Worm (Caenorhabditis elegans): Measurements from ENCODE around the gene ztf-14.

ztf-14 gene

DNA sequence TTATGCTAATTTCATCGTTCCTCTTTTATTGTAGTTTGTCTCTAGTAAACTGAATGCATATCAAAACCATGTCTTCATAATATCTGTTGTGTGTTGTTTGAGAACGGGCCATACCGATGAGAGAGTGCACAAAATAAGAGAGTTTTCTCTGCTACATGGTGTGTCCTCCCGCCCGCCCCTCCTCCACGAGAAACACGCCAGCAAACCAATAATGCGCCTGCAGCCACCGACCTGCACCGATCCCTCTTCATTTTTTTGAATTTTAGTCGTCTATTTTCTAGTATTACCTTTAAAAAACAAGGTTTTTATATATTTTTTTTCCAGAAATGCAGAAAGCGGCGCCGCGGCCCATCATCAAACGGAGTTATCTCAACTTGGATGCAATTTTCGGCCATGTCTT is 15.6 kb upstream of the ztf-14 start, which contains the start of gene gfi-3 (continued):
- TF ChIP-seq nhr-90 (tag; optimal IDR thresholded peaks at IDR 0.05; ENCODE audit: poor library complexity) (peak; percentile 88), isw-1 (GFP tag; IDR thresholded peaks at IDR 0.05) (peak; percentile 64), nhr-12 (tag; optimal IDR thresholded peaks at IDR 0.05) (no peak), nhr-76 (tag; optimal IDR thresholded peaks at IDR 0.05) (no peak), hlh-4 (tag; optimal IDR thresholded peaks at IDR 0.05) (no peak), irx-1 (tag; optimal IDR thresholded peaks at IDR 0.05) (peak; percentile 72), lin-14 (GFP tag; optimal IDR thresholded peaks at IDR 0.05) (peak; percentile 94), hlh-17 (GFP tag; optimal IDR thresholded peaks at IDR 0.05; ENCODE audit: borderline replicate concordance) (no peak), ztf-11 (tag; optimal IDR thresholded peaks at IDR 0.05) (peak in 1 of 2 experiments; percentile 71), nhr-237 (tag; optimal IDR thresholded peaks at IDR 0.05) (no peak), unc-86 (tag; optimal IDR thresholded peaks at IDR 0.05) (peak; percentile 73), dpl-1 (GFP tag; optimal IDR thresholded peaks at IDR 0.05) (peak; percentile 68 to 79 (median 74)), pqm-1 (tag; optimal IDR thresholded peaks at IDR 0.05) (no peak), vab-15 (tag; optimal IDR thresholded peaks at IDR 0.05) (no peak), sup-37 (GFP tag; optimal IDR thresholded peaks at IDR 0.05) (peak; percentile 57), snu-23 (GFP tag; optimal IDR thresholded peaks at IDR 0.05) (peak; percentile 88), lin-15B (tag; optimal IDR thresholded peaks at IDR 0.05) (peak; percentile 43), nhr-20 (tag; optimal IDR thresholded peaks at IDR 0.05) (peak; percentile 91), unc-30 (tag; optimal IDR thresholded peaks at IDR 0.05) (no peak), ceh-82 (tag; optimal IDR thresholded peaks at IDR 0.05) (peak; percentile 73 to 80 (median 79)), mep-1 (tag; optimal IDR thresholded peaks at IDR 0.05) (peak; percentile 75), unc-130 (tag; optimal IDR thresholded peaks at IDR 0.05) (peak; percentile 51), alr-1 (tag; optimal IDR thresholded peaks at IDR 0.05; ENCODE audit: borderline replicate concordance) (no peak), elt-3 (tag; optimal IDR thresholded peaks at IDR 0.05) (peak in 3 of 6 experiments; percentile 7 to 74 (median 43)), jun-1 (tag; optimal IDR thresholded peaks at IDR 0.05) (peak; percentile 71), swsn-7 (tag; optimal IDR thresholded peaks at IDR 0.05) (peak; percentile 93), tlp-1 (tag; optimal IDR thresholded peaks at IDR 0.05) (no peak), elt-2 (tag; optimal IDR thresholded peaks at IDR 0.05) (peak; percentile 45), mdl-1 (tag; optimal IDR thresholded peaks at IDR 0.05) (peak in 1 of 2 experiments; percentile 63), nhr-28 (tag; optimal IDR thresholded peaks at IDR 0.05) (no peak), efl-1 (optimal IDR thresholded peaks at IDR 0.05) (peak; percentile 66 to 74), efl-1 (GFP tag; optimal IDR thresholded peaks at IDR 0.05 in 1 of 2) (peak; percentile 58 to 97), zip-4 (GFP tag; optimal IDR thresholded peaks at IDR 0.05) (peak; percentile 51), C16A3.4 (tag; optimal IDR thresholded peaks at IDR 0.05) (peak; percentile 76), lin-39 (tag; optimal IDR thresholded peaks at IDR 0.05) (peak; percentile 85), ztf-4 (tag; optimal IDR thresholded peaks at IDR 0.05) (peak; percentile 57), ceh-8 (GFP tag; optimal IDR thresholded peaks at IDR 0.05) (peak; percentile 7), tbx-2 (tag; optimal IDR thresholded peaks at IDR 0.05) (peak; percentile 89), lir-3 (tag; optimal IDR thresholded peaks at IDR 0.05; ENCODE audit: poor library complexity) (peak; percentile 44), C04F5.9 (tag; optimal IDR thresholded peaks at IDR 0.05) (no peak), Y116A8C.19 (tag; optimal IDR thresholded peaks at IDR 0.05; ENCODE audit: borderline replicate concordance) (no peak), unc-98 (GFP tag; IDR thresholded peaks at IDR 0.05) (no peak), hpl-2 (GFP tag; optimal IDR thresholded peaks at IDR 0.05) (peak; percentile 69), nhr-77 (tag; optimal IDR thresholded peaks at IDR 0.05) (peak; percentile 65), nhr-47 (tag; optimal IDR thresholded peaks at IDR 0.05) (peak; percentile 89), fkh-10 (GFP tag; optimal IDR thresholded peaks at IDR 0.05) (peak; percentile 6), aly-2 (tag; optimal IDR thresholded peaks at IDR 0.05) (no peak), aha-1 (tag; optimal IDR thresholded peaks at IDR 0.05) (peak; percentile 42), egl-13 (tag; optimal IDR thresholded peaks at IDR 0.05) (no peak), nhr-85 (tag) (peak; percentile 92), zag-1 (tag; optimal IDR thresholded peaks at IDR 0.05) (no peak), ceh-90 (tag; optimal IDR thresholded peaks at IDR 0.05) (no peak), skn-1 (tag; optimal IDR thresholded peaks at IDR 0.05) (peak; percentile 60)

All from whole organism, L1 larva.